Fruit fly (Drosophila melanogaster) Kc167 (cell line): Measurements from ENCODE around the gene msk.

ENCODE experiments used
- Myc ChIP-seq: fragments of >200 bp; optimal IDR thresholded peaks from 2 replicates; lab custom pipeline; 2017; ENCODE audit warnings: missing external identifiers
- Sin3A ChIP-seq: fragments of >200 bp; optimal IDR thresholded peaks from 2 replicates; lab custom pipeline; 2018; ENCODE audit warnings: missing external identifiers
- h ChIP-seq: fragments of >200 bp; optimal IDR thresholded peaks from 3 replicates; lab custom pipeline; 2018; ENCODE audit warnings: missing external identifiers
- insv ChIP-seq: fragments of >200 bp; optimal IDR thresholded peaks from 3 replicates; lab custom pipeline; 2018; ENCODE audit warnings: missing external identifiers
- psq ChIP-seq: fragments of >200 bp; optimal IDR thresholded peaks from 2 replicates; lab custom pipeline; 2017; ENCODE audit warnings: missing external identifiers
- ttk ChIP-seq: sonication (Bioruptor generic); optimal IDR thresholded peaks from 2 replicates; lab custom pipeline; 2017; ENCODE audit warnings: missing external identifiers

The msk gene

dm6 chr3L:8155324-8155723, 39.3 kb downstream of the msk start:
- TF ChIP-seq Myc (lab: Kevin White, UChicago) (no peak), Sin3A (no peak)

- TF ChIP-seq Myc (lab: Kevin White, UChicago): no peak
- no peak for TF ChIP-seq insv (lab: Kevin White, UChicago)
- TF ChIP-seq ttk (lab: Kevin White, UChicago): no peak
- TF ChIP-seq h (lab: Kevin White, UChicago): no peak
Measured at dm6 chr3L:8156199-8156598, 40.2 kb downstream of the msk start.

dm6 chr3L:8157079-8157478, 41.1 kb downstream of the msk start:
- no peak for TF ChIP-seq insv (lab: Kevin White, UChicago)
- TF ChIP-seq ttk (lab: Kevin White, UChicago): no peak
- TF ChIP-seq Sin3A: no peak
- no peak for TF ChIP-seq psq (lab: Kevin White, UChicago)
- no peak for TF ChIP-seq Myc (lab: Kevin White, UChicago)
- TF ChIP-seq h (lab: Kevin White, UChicago): no peak

dm6 chr3L:8158715-8159380, 42.9 kb downstream of the msk start, which contains the start of gene CG42445:
Gene CG42445, minus strand, starts transcription at chr3L:8158900.
- TF ChIP-seq ttk (lab: Kevin White, UChicago): no peak
- TF ChIP-seq insv (lab: Kevin White, UChicago): no peak
- TF ChIP-seq Myc (lab: Kevin White, UChicago): no peak
- no peak for TF ChIP-seq psq (lab: Kevin White, UChicago)
- no peak for TF ChIP-seq Sin3A
- TF ChIP-seq h (lab: Kevin White, UChicago): no peak

dm6 chr3L:8159724-8160422, 43.9 kb downstream of the msk start, which contains the start of gene CG43886:
Gene CG43886, minus strand, starts transcription at chr3L:8159774.
- TF ChIP-seq ttk (lab: Kevin White, UChicago): no peak
- no peak for TF ChIP-seq Myc (lab: Kevin White, UChicago)
- no peak for TF ChIP-seq Sin3A
- TF ChIP-seq h (lab: Kevin White, UChicago): no peak
- TF ChIP-seq psq (lab: Kevin White, UChicago): no peak
- no peak for TF ChIP-seq insv (lab: Kevin White, UChicago)

dm6 chr3L:8165436-8165835, 49.5 kb downstream of the msk start, which contains the start of gene CG13675:
Gene CG13675, minus strand, starts transcription at chr3L:8165518.
- TF ChIP-seq ttk (lab: Kevin White, UChicago) (no peak), Myc (lab: Kevin White, UChicago) (no peak), insv (lab: Kevin White, UChicago) (no peak), Sin3A (no peak)
